Comparison of ENCODE assay signal across 4 fruit fly cellular contexts in genomic region chr3R:32032885-32033284, dm6.
A peak's percentile ranks its signal among the peaks of the same experiment; 100 is the strongest.
TF ChIP-seq lines count a peak whose summit lies in the region.

No protein-coding gene starts in this region.

- no peak for TF ChIP-seq CTCF in whole organism, embryonic (GFP tag; optimal IDR thresholded peaks at IDR 0.05; lab: Kevin White, UChicago)

TF ChIP-seq in whole organism, embryonic, 481 proteins besides CTCF, POLR2A, EP300 and RAD21 (continues in another document):
- TF ChIP-seq yki (optimal IDR thresholded peaks at IDR 0.05; lab: Kevin White, UChicago): no peak
- no peak for TF ChIP-seq CG13775 (GFP tag; optimal IDR thresholded peaks at IDR 0.05; lab: Kevin White, UChicago)
- TF ChIP-seq onecut (GFP tag; IDR thresholded peaks at IDR 0.05; lab: Robert Waterston, UW): no peak
- no peak for TF ChIP-seq B-H2 (GFP tag; optimal IDR thresholded peaks at IDR 0.05; lab: Kevin White, UChicago)
- peak; percentile 14 for TF ChIP-seq bcd (GFP tag; optimal IDR thresholded peaks at IDR 0.05; lab: Kevin White, UChicago)
- peak; percentile 24 for TF ChIP-seq ind (GFP tag; optimal IDR thresholded peaks at IDR 0.05; lab: Kevin White, UChicago)
- no peak for TF ChIP-seq CG12104 (GFP tag; optimal IDR thresholded peaks at IDR 0.05; lab: Kevin White, UChicago)
- TF ChIP-seq Gsc (GFP tag; IDR thresholded peaks at IDR 0.05; lab: Robert Waterston, UW): no peak
- no peak for TF ChIP-seq zf30C (GFP tag; optimal IDR thresholded peaks at IDR 0.05; lab: Kevin White, UChicago)
- TF ChIP-seq Lpt (GFP tag; optimal IDR thresholded peaks at IDR 0.05; lab: Kevin White, UChicago): no peak
- TF ChIP-seq CG10209 (GFP tag; optimal IDR thresholded peaks at IDR 0.05; lab: Kevin White, UChicago): no peak
- no peak for TF ChIP-seq tna (GFP tag; IDR thresholded peaks at IDR 0.05; lab: Robert Waterston, UW; ENCODE audit: partially characterized antibody)
- TF ChIP-seq CG8290 (GFP tag; optimal IDR thresholded peaks at IDR 0.05; lab: Kevin White, UChicago): no peak
- no peak for TF ChIP-seq CG8290 (tag; optimal IDR thresholded peaks at IDR 0.05; lab: Kevin White, UChicago)
- no peak for TF ChIP-seq mld (GFP tag; IDR thresholded peaks at IDR 0.05; lab: Robert Waterston, UW; ENCODE audit: partially characterized antibody)
- TF ChIP-seq Sry-β (GFP tag; optimal IDR thresholded peaks at IDR 0.05; lab: Kevin White, UChicago): no peak
- TF ChIP-seq zen2 (GFP tag; IDR thresholded peaks at IDR 0.05; lab: Robert Waterston, UW; ENCODE audit: partially characterized antibody): no peak
- no peak for TF ChIP-seq hth (optimal IDR thresholded peaks at IDR 0.05; lab: Kevin White, UChicago)
- TF ChIP-seq ara (GFP tag; IDR thresholded peaks at IDR 0.05; lab: Robert Waterston, UW): peak; percentile 43; the same call in 1 of the 2 replicates
- no peak for TF ChIP-seq cad (GFP tag; optimal IDR thresholded peaks at IDR 0.05; lab: Kevin White, UChicago)
- no peak for TF ChIP-seq Mrtf (GFP tag; IDR thresholded peaks at IDR 0.05; lab: Robert Waterston, UW)
- no peak for TF ChIP-seq Poxn (GFP tag; IDR thresholded peaks at IDR 0.05; lab: Robert Waterston, UW)
- no peak for TF ChIP-seq CG14710 (tag; optimal IDR thresholded peaks at IDR 0.05; lab: Kevin White, UChicago)

TF ChIP-seq in whole organism, prepupa, 60 proteins besides CTCF, POLR2A, EP300 and RAD21:
- TF ChIP-seq Smox (GFP tag; optimal IDR thresholded peaks at IDR 0.05; lab: Kevin White, UChicago): no peak
- TF ChIP-seq topi (GFP tag; optimal IDR thresholded peaks at IDR 0.05; lab: Kevin White, UChicago): no peak
- peak; percentile 28 for TF ChIP-seq pdm3 (GFP tag; optimal IDR thresholded peaks at IDR 0.05; lab: Kevin White, UChicago)
- peak; percentile 47 for TF ChIP-seq CG32006 (GFP tag; optimal IDR thresholded peaks at IDR 0.05; lab: Kevin White, UChicago)
- TF ChIP-seq CG1621 (tag; optimal IDR thresholded peaks at IDR 0.05; lab: Kevin White, UChicago): no peak
- no peak for TF ChIP-seq fd85E (GFP tag; optimal IDR thresholded peaks at IDR 0.05; lab: Kevin White, UChicago)
- peak; percentile 21 for TF ChIP-seq OdsH (GFP tag; optimal IDR thresholded peaks at IDR 0.05; lab: Kevin White, UChicago)
- TF ChIP-seq acj6 (GFP tag; optimal IDR thresholded peaks at IDR 0.05; lab: Kevin White, UChicago): peak; percentile 24
- TF ChIP-seq Ets96B (tag; optimal IDR thresholded peaks at IDR 0.05; lab: Kevin White, UChicago): no peak
- TF ChIP-seq CG9139 (GFP tag; optimal IDR thresholded peaks at IDR 0.05; lab: Kevin White, UChicago): no peak
- TF ChIP-seq svp (GFP tag; lab: Kevin White, UChicago): peak; percentile 48
- TF ChIP-seq Hr4 (GFP tag; optimal IDR thresholded peaks at IDR 0.05; lab: Kevin White, UChicago): peak; percentile 52
- TF ChIP-seq Sox15 (GFP tag; optimal IDR thresholded peaks at IDR 0.05; lab: Kevin White, UChicago): no peak
- peak; percentile 13 for TF ChIP-seq CG10631 (GFP tag; optimal IDR thresholded peaks at IDR 0.05; lab: Kevin White, UChicago)
- 0 out of 2 replicates have a peak, but pooled peaks have one; percentile 33 for TF ChIP-seq Gug (GFP tag; IDR thresholded peaks at IDR 0.05; lab: Robert Waterston, UW)
- peak; percentile 32 for TF ChIP-seq achi (GFP tag; optimal IDR thresholded peaks at IDR 0.05; lab: Kevin White, UChicago)
- peak; percentile 26 for TF ChIP-seq esn (GFP tag; optimal IDR thresholded peaks at IDR 0.05; lab: Kevin White, UChicago)
- TF ChIP-seq CG3919 (GFP tag; optimal IDR thresholded peaks at IDR 0.05; lab: Kevin White, UChicago): peak; percentile 34
- TF ChIP-seq Met (GFP tag; optimal IDR thresholded peaks at IDR 0.05; lab: Kevin White, UChicago): peak; percentile 10
- TF ChIP-seq cyc (GFP tag; optimal IDR thresholded peaks at IDR 0.05; lab: Kevin White, UChicago): no peak
- peak; percentile 12 for TF ChIP-seq Sox14 (GFP tag; optimal IDR thresholded peaks at IDR 0.05; lab: Kevin White, UChicago)
- peak; percentile 55 for TF ChIP-seq Eip78C (GFP tag; lab: Kevin White, UChicago)

TF ChIP-seq in whole organism, pupa, 21 proteins besides CTCF, POLR2A, EP300 and RAD21:
- TF ChIP-seq CG17806 (tag; optimal IDR thresholded peaks at IDR 0.05; lab: Kevin White, UChicago): no peak
- TF ChIP-seq D1 (tag; optimal IDR thresholded peaks at IDR 0.05; lab: Kevin White, UChicago): no peak
- TF ChIP-seq CG34367 (tag; optimal IDR thresholded peaks at IDR 0.05; lab: Kevin White, UChicago): no peak
- peak; percentile 14 for TF ChIP-seq Pif1B (GFP tag; optimal IDR thresholded peaks at IDR 0.05; lab: Kevin White, UChicago)
- no peak for TF ChIP-seq CG8301 (tag; optimal IDR thresholded peaks at IDR 0.05; lab: Kevin White, UChicago)
- TF ChIP-seq CG32121 (GFP tag; IDR thresholded peaks at IDR 0.05; lab: Robert Waterston, UW): 0 out of 2 replicates have a peak, but pooled peaks have one; percentile 28
- no peak for TF ChIP-seq gl (tag; optimal IDR thresholded peaks at IDR 0.05; lab: Kevin White, UChicago)
- peak; percentile 6 for TF ChIP-seq CG8159 (tag; optimal IDR thresholded peaks at IDR 0.05; lab: Kevin White, UChicago)
- peak; percentile 26 for TF ChIP-seq CG14655 (GFP tag; optimal IDR thresholded peaks at IDR 0.05; lab: Kevin White, UChicago)
- TF ChIP-seq CG15710 (tag; optimal IDR thresholded peaks at IDR 0.05; lab: Kevin White, UChicago): no peak
- TF ChIP-seq fd96Ca (GFP tag; IDR thresholded peaks at IDR 0.05; lab: Robert Waterston, UW): no peak

TF ChIP-seq in whole organism, wandering third instar larva, 38 proteins besides CTCF, POLR2A, EP300 and RAD21:
- TF ChIP-seq Sp1 (GFP tag; optimal IDR thresholded peaks at IDR 0.05; lab: Kevin White, UChicago) (no peak), sage (GFP tag; optimal IDR thresholded peaks at IDR 0.05; lab: Kevin White, UChicago) (no peak), brk (GFP tag; optimal IDR thresholded peaks at IDR 0.05; lab: Kevin White, UChicago) (no peak), foxo (GFP tag; optimal IDR thresholded peaks at IDR 0.05; lab: Kevin White, UChicago) (peak in 1 of 2 experiments; percentile 13), tai (GFP tag; optimal IDR thresholded peaks at IDR 0.05; lab: Kevin White, UChicago) (no peak), OdsH (GFP tag; optimal IDR thresholded peaks at IDR 0.05; lab: Kevin White, UChicago) (no peak), fru (GFP tag; optimal IDR thresholded peaks at IDR 0.05; lab: Kevin White, UChicago) (peak; percentile 17), CG32264 (GFP tag; optimal IDR thresholded peaks at IDR 0.05; lab: Kevin White, UChicago) (no peak), ey (GFP tag; optimal IDR thresholded peaks at IDR 0.05; lab: Kevin White, UChicago) (no peak), GATAd (GFP tag; optimal IDR thresholded peaks at IDR 0.05; lab: Kevin White, UChicago) (no peak), HLH106 (tag; optimal IDR thresholded peaks at IDR 0.05; lab: Kevin White, UChicago) (no peak), Hr78 (GFP tag; optimal IDR thresholded peaks at IDR 0.05; lab: Kevin White, UChicago) (no peak), Jra (GFP tag; optimal IDR thresholded peaks at IDR 0.05; lab: Kevin White, UChicago) (no peak)

Comparison
In these comparisons a context has a peak if more than half of its experiments do, and no peak if none do; other contexts are left out.
1. Of the 7 proteins assayed by ChIP-seq in both whole organism, embryonic and whole organism, prepupa: peak only in whole organism, embryonic: Blimp-1 and Sox102F; only in whole organism, prepupa: none; in both: Gug; in neither: 4.